Worm (Caenorhabditis elegans): ENCODE measurements around the gene snu-13.

ce11 chrII:10662279-10662678, 3.9 kb upstream of the snu-13 start:
- no peak for TF ChIP-seq tlp-1 (tag; optimal IDR thresholded peaks at IDR 0.05)
- TF ChIP-seq nhr-76 (tag; optimal IDR thresholded peaks at IDR 0.05) = no peak
- TF ChIP-seq elt-3 (tag; optimal IDR thresholded peaks at IDR 0.05) = no peak
- TF ChIP-seq lsy-2 (tag; optimal IDR thresholded peaks at IDR 0.05) = no peak
- no peak for TF ChIP-seq mep-1 (tag; optimal IDR thresholded peaks at IDR 0.05)
- no peak for TF ChIP-seq tbx-2 (tag; optimal IDR thresholded peaks at IDR 0.05)
- no peak for TF ChIP-seq zip-4 (GFP tag; optimal IDR thresholded peaks at IDR 0.05)
- no peak for TF ChIP-seq lin-39 (tag; optimal IDR thresholded peaks at IDR 0.05)

Data from whole organism, L1 larva.